Worm (Caenorhabditis elegans) whole organism, young adult: Measurements from ENCODE around the gene K09C4.4.

Experiments used
- ZK185.1 ChIP-seq: sonication (generic microtip); optimal IDR thresholded peaks from 2 replicates; lab custom pipeline; 2016; ENCODE audit warnings: mild to moderate bottlenecking, missing genetic modification characterization, missing compliant biosample characterization; ENCODE audit not compliant: poor library complexity, severe bottlenecking
- attf-5 ChIP-seq: fragments of 200-800 bp; sonication (Bioruptor generic); optimal IDR thresholded peaks from 2 replicates; lab custom pipeline; 2018; ENCODE audit warnings: mild to moderate bottlenecking, missing genetic modification characterization, missing compliant biosample characterization
- ets-4 ChIP-seq: fragments of 200-800 bp; sonication (Bioruptor generic); optimal IDR thresholded peaks from 2 replicates; lab custom pipeline; 2018; ENCODE audit warnings: mild to moderate bottlenecking, missing genetic modification characterization, missing compliant biosample characterization
- lin-54 ChIP-seq: fragments of 200-800 bp; sonication (Bioruptor generic); optimal IDR thresholded peaks from 2 replicates; lab custom pipeline; 2018; ENCODE audit warnings: mild to moderate bottlenecking, missing genetic modification characterization, missing compliant biosample characterization
- nfya-1 ChIP-seq: sonication (generic microtip); optimal IDR thresholded peaks from 2 replicates; lab custom pipeline; 2017; ENCODE audit warnings: antibody characterized with exemption, missing compliant biosample characterization, missing genetic modification characterization, borderline replicate concordance; ENCODE audit not compliant: insufficient read depth
- nfyb-1 ChIP-seq: fragments of 200-800 bp; sonication (Bioruptor generic); IDR thresholded peaks from 2 replicates; pipeline ENCODE4 v1.3.6; 2022; ENCODE audit warnings: missing genetic modification reagents, missing genetic modification characterization, missing compliant biosample characterization
- nhr-90 ChIP-seq: sonication (generic microtip); optimal IDR thresholded peaks from 2 replicates; lab custom pipeline; 2016; ENCODE audit warnings: missing genotype, mild to moderate bottlenecking, missing genetic modification characterization, missing compliant biosample characterization
- snpc-4 ChIP-seq, 5 experiments: fragments of 150-350 bp in 1 of 5; sonication (generic microtip) in 4 of 5; optimal IDR thresholded peaks; 2 replicates each; lab custom pipeline; 2014 to 2018; ENCODE audit warnings: missing genetic modification characterization in 5 of 5, missing biosample characterization in 3 of 5, antibody characterized with exemption in 2 of 5, mild to moderate bottlenecking in 2 of 5, missing compliant biosample characterization in 2 of 5, missing genotype in 2 of 5, moderate library complexity in 2 of 5, missing genetic modification reagents in 1 of 5

- no peak for TF ChIP-seq ZK185.1 (tag; lab: Kevin White, UChicago)
- TF ChIP-seq nfya-1 (tag; lab: Kevin White, UChicago), result no peak
- no peak for TF ChIP-seq ets-4 (GFP tag; lab: Kevin White, UChicago)
- no peak for TF ChIP-seq nhr-90 (tag; lab: Kevin White, UChicago)
- TF ChIP-seq attf-5, result no peak
- TF ChIP-seq nfyb-1, result no peak
- no peak for TF ChIP-seq lin-54
- no peak for TF ChIP-seq snpc-4 (GFP tag; optimal IDR thresholded peaks at IDR 0.05; lab: Kevin White, UChicago)
- TF ChIP-seq snpc-4 (tag; optimal IDR thresholded peaks at IDR 0.05; lab: Kevin White, UChicago), result no peak
Measured at ce11 chrX:3326175-3326574, 36.9 kb downstream of the K09C4.4 start, which contains the start of gene F11D5.6.
